Fruit fly (Drosophila melanogaster) whole organism, embryonic: ENCODE results near the gene CG17202.

Experiments used
- CG10209 ChIP-seq: fragments of 200-800 bp; sonication (Bioruptor generic); optimal IDR thresholded peaks from 3 replicates; lab custom pipeline; 2017; ENCODE audit warnings: missing biosample characterization, mild to moderate bottlenecking, missing genetic modification characterization, missing genetic modification reagents
- CG10267 ChIP-seq: fragments of 200-800 bp; sonication (Bioruptor generic); optimal IDR thresholded peaks from 2 replicates; lab custom pipeline; 2018; ENCODE audit warnings: missing biosample characterization, mild to moderate bottlenecking, missing genetic modification characterization, moderate library complexity
- CG10366 ChIP-seq: fragments of 200-800 bp; sonication (Bioruptor generic); IDR thresholded peaks from 2 replicates; pipeline ENCODE4 v1.3.6; 2022; ENCODE audit warnings: missing biosample characterization, missing genetic modification characterization
- CG11696 ChIP-seq: fragments of 200-800 bp; sonication (Bioruptor generic); IDR thresholded peaks from 2 replicates; pipeline ENCODE4 v1.3.6; 2022; ENCODE audit warnings: missing biosample characterization, missing genetic modification characterization
- CG12071 ChIP-seq: fragments of 200-800 bp; sonication (Bioruptor generic); optimal IDR thresholded peaks from 3 replicates; lab custom pipeline; 2018; ENCODE audit warnings: missing biosample characterization, mild to moderate bottlenecking, missing genetic modification characterization
- CG13894 ChIP-seq: fragments of 200-800 bp; sonication (Bioruptor generic); optimal IDR thresholded peaks from 3 replicates; lab custom pipeline; 2018; ENCODE audit warnings: missing biosample characterization, mild to moderate bottlenecking, missing genetic modification characterization, moderate library complexity
- CG14965 ChIP-seq: fragments of 200-800 bp; sonication (Bioruptor generic); optimal IDR thresholded peaks from 2 replicates; lab custom pipeline; 2016; ENCODE audit warnings: missing biosample characterization, missing genetic modification characterization, borderline replicate concordance
- CG15269 ChIP-seq: fragments of 200-800 bp; sonication (Bioruptor generic); optimal IDR thresholded peaks from 2 replicates; lab custom pipeline; 2018; ENCODE audit warnings: missing biosample characterization, mild to moderate bottlenecking, missing genetic modification characterization, moderate library complexity
- CG16813 ChIP-seq: fragments of 200-800 bp; sonication (Bioruptor generic); IDR thresholded peaks from 3 replicates; pipeline ENCODE4 v1.3.6; 2022; ENCODE audit warnings: missing biosample characterization, missing genetic modification characterization; ENCODE audit not compliant: partially characterized antibody
- CG16863 ChIP-seq: fragments of 200-800 bp; sonication (Bioruptor generic); optimal IDR thresholded peaks from 3 replicates; lab custom pipeline; 2016; ENCODE audit warnings: missing biosample characterization, missing genetic modification characterization
- CG17361 ChIP-seq: fragments of 200-800 bp; sonication (Bioruptor generic); IDR thresholded peaks from 3 replicates; pipeline ENCODE4 v1.3.6; 2022; ENCODE audit warnings: missing biosample characterization, missing genetic modification characterization
- CG2129 ChIP-seq: fragments of 200-800 bp; sonication (Bioruptor generic); IDR thresholded peaks from 2 replicates; pipeline ENCODE4 v1.3.6; 2022; ENCODE audit warnings: missing biosample characterization, missing genetic modification characterization; ENCODE audit not compliant: partially characterized antibody
- CG31365 ChIP-seq: fragments of 200-800 bp; sonication (Bioruptor generic); optimal IDR thresholded peaks from 2 replicates; lab custom pipeline; 2018; ENCODE audit warnings: missing biosample characterization, mild to moderate bottlenecking, missing genetic modification characterization
- CG3407 ChIP-seq: fragments of 200-800 bp; sonication (Bioruptor generic); optimal IDR thresholded peaks from 2 replicates; lab custom pipeline; 2018; ENCODE audit warnings: missing biosample characterization, mild to moderate bottlenecking, missing genetic modification characterization
- CG4282 ChIP-seq: fragments of 200-800 bp; sonication (Bioruptor generic); optimal IDR thresholded peaks from 2 replicates; lab custom pipeline; 2016; ENCODE audit warnings: missing biosample characterization, missing genetic modification characterization
- CG4328 ChIP-seq: fragments of 200-800 bp; sonication (Bioruptor generic); optimal IDR thresholded peaks from 3 replicates; lab custom pipeline; 2017; ENCODE audit warnings: missing biosample characterization, missing genetic modification reagents, missing genetic modification characterization
- CG5953 ChIP-seq: fragments of 200-800 bp; sonication (Bioruptor generic); IDR thresholded peaks from 2 replicates; pipeline ENCODE4 v1.3.6; 2022; ENCODE audit warnings: missing biosample characterization, missing genetic modification characterization
- CG6254 ChIP-seq: fragments of 200-800 bp; sonication (Bioruptor generic); optimal IDR thresholded peaks from 3 replicates; lab custom pipeline; 2017; ENCODE audit warnings: mild to moderate bottlenecking, missing biosample characterization, missing genetic modification reagents, missing genetic modification characterization
- CG8388 ChIP-seq: fragments of 200-800 bp; sonication (Bioruptor generic); optimal IDR thresholded peaks from 2 replicates; lab custom pipeline; 2019; ENCODE audit warnings: missing biosample characterization, mild to moderate bottlenecking, missing genetic modification characterization, moderate library complexity
- CG8924 ChIP-seq: fragments of 200-800 bp; optimal IDR thresholded peaks from 3 replicates; lab custom pipeline; 2019; ENCODE audit warnings: missing biosample characterization, mild to moderate bottlenecking, missing genetic modification characterization, moderate library complexity
- Dad ChIP-seq: fragments of 200-800 bp; sonication (Bioruptor generic); optimal IDR thresholded peaks from 3 replicates; lab custom pipeline; 2016; ENCODE audit warnings: missing biosample characterization, missing genetic modification characterization
- Jarid2 ChIP-seq: fragments of 200-800 bp; sonication (Bioruptor generic); optimal IDR thresholded peaks from 3 replicates; lab custom pipeline; 2017; ENCODE audit warnings: mild to moderate bottlenecking, missing biosample characterization, missing genetic modification reagents, missing genetic modification characterization
- Max ChIP-seq: fragments of 200-800 bp; sonication (Bioruptor generic); optimal IDR thresholded peaks from 2 replicates; lab custom pipeline; 2016; ENCODE audit warnings: missing biosample characterization, mild to moderate bottlenecking, missing genetic modification characterization
- Mes4 ChIP-seq: fragments of 200-800 bp; sonication (Bioruptor generic); optimal IDR thresholded peaks from 2 replicates; lab custom pipeline; 2016; ENCODE audit warnings: missing biosample characterization, missing genetic modification characterization
- NC2β ChIP-seq: fragments of 200-800 bp; sonication (Bioruptor generic); optimal IDR thresholded peaks from 2 replicates; lab custom pipeline; 2016; ENCODE audit warnings: missing biosample characterization, missing genetic modification characterization
- NFAT ChIP-seq: fragments of 200-800 bp; sonication (Bioruptor generic); IDR thresholded peaks from 2 replicates; pipeline ENCODE4 v1.3.6; 2022; ENCODE audit warnings: missing biosample characterization, missing genetic modification characterization
- NK7.1 ChIP-seq: fragments of 200-800 bp; sonication (Bioruptor generic); optimal IDR thresholded peaks from 3 replicates; lab custom pipeline; 2016; ENCODE audit warnings: missing biosample characterization, missing genetic modification characterization
- PHDP ChIP-seq: fragments of 200-800 bp; sonication (Bioruptor generic); optimal IDR thresholded peaks from 3 replicates; lab custom pipeline; 2018; ENCODE audit warnings: missing biosample characterization, mild to moderate bottlenecking, missing genetic modification characterization, moderate library complexity
- Scr ChIP-seq: fragments of 200-800 bp; sonication (Bioruptor generic); IDR thresholded peaks from 2 replicates; pipeline ENCODE4 v1.3.6; 2022; ENCODE audit warnings: missing biosample characterization, missing genetic modification characterization; ENCODE audit not compliant: partially characterized antibody
- Ssrp ChIP-seq: fragments of 200-800 bp; sonication (Bioruptor generic); optimal IDR thresholded peaks from 2 replicates; lab custom pipeline; 2018; ENCODE audit warnings: missing biosample characterization, mild to moderate bottlenecking, missing genetic modification characterization, moderate library complexity
- Stat92E ChIP-seq, 3 experiments: fragments of >200 bp in 2 of 3; fragments of 200-800 bp in 1 of 3; sonication (Bioruptor generic) in 1 of 3; optimal IDR thresholded peaks; 2 replicates each; lab custom pipeline; 2017 to 2019; ENCODE audit warnings: missing biosample characterization in 3 of 3, missing genetic modification characterization in 3 of 3, mild to moderate bottlenecking in 1 of 3, moderate library complexity in 1 of 3
- ato ChIP-seq: fragments of 200-800 bp; sonication (Bioruptor generic); IDR thresholded peaks from 2 replicates; pipeline ENCODE4 v1.3.6; 2022; ENCODE audit warnings: missing biosample characterization, missing genetic modification characterization; ENCODE audit not compliant: partially characterized antibody
- az2 ChIP-seq: fragments of 200-800 bp; sonication (Bioruptor generic); optimal IDR thresholded peaks from 3 replicates; lab custom pipeline; 2016; ENCODE audit warnings: missing biosample characterization, missing genetic modification characterization
- bcd ChIP-seq: fragments of 200-800 bp; sonication (Bioruptor generic); optimal IDR thresholded peaks from 2 replicates; lab custom pipeline; 2017; ENCODE audit warnings: missing biosample characterization, mild to moderate bottlenecking, missing genetic modification characterization
- fd102C ChIP-seq: fragments of 200-800 bp; sonication (Bioruptor generic); optimal IDR thresholded peaks from 2 replicates; lab custom pipeline; 2018; ENCODE audit warnings: missing biosample characterization, mild to moderate bottlenecking, missing genetic modification characterization, moderate library complexity
- fu2 ChIP-seq: fragments of 200-800 bp; sonication (Bioruptor generic); optimal IDR thresholded peaks from 2 replicates; lab custom pipeline; 2016; ENCODE audit warnings: missing biosample characterization, missing genetic modification characterization
- gem ChIP-seq: fragments of 200-800 bp; sonication (Bioruptor generic); optimal IDR thresholded peaks from 2 replicates; lab custom pipeline; 2019; ENCODE audit warnings: missing biosample characterization, mild to moderate bottlenecking, missing genetic modification characterization, moderate library complexity
- gt ChIP-seq: fragments of 200-800 bp; sonication (Bioruptor generic); IDR thresholded peaks from 2 replicates; pipeline ENCODE4 v1.3.6; 2022; ENCODE audit warnings: missing biosample characterization, missing genetic modification characterization
- hth ChIP-seq: fragments of >200 bp; optimal IDR thresholded peaks from 2 replicates; lab custom pipeline; 2017; ENCODE audit warnings: inconsistent platforms
- ind ChIP-seq: fragments of 200-800 bp; sonication (Bioruptor generic); optimal IDR thresholded peaks from 3 replicates; lab custom pipeline; 2016; ENCODE audit warnings: missing biosample characterization, missing genetic modification characterization
- kah ChIP-seq: fragments of 200-800 bp; sonication (Bioruptor generic); optimal IDR thresholded peaks from 2 replicates; lab custom pipeline; 2018; ENCODE audit warnings: missing biosample characterization, mild to moderate bottlenecking, missing genetic modification characterization
- ken ChIP-seq: fragments of 200-800 bp; sonication (Bioruptor generic); IDR thresholded peaks from 3 replicates; pipeline ENCODE4 v1.3.6; 2022; ENCODE audit warnings: missing biosample characterization, missing genetic modification characterization
- nom ChIP-seq: fragments of 200-800 bp; sonication (Bioruptor generic); optimal IDR thresholded peaks from 2 replicates; lab custom pipeline; 2017; ENCODE audit warnings: missing biosample characterization, missing genetic modification characterization, mild to moderate bottlenecking, moderate library complexity, missing genetic modification reagents
- org-1 ChIP-seq: fragments of 200-800 bp; sonication (Bioruptor generic); optimal IDR thresholded peaks from 2 replicates; lab custom pipeline; 2017; ENCODE audit warnings: missing biosample characterization, missing genetic modification characterization
- pb ChIP-seq: fragments of 200-800 bp; sonication (Bioruptor generic); optimal IDR thresholded peaks from 3 replicates; lab custom pipeline; 2016; ENCODE audit warnings: missing biosample characterization, missing genetic modification characterization
- pum ChIP-seq: fragments of 200-800 bp; sonication (Bioruptor generic); optimal IDR thresholded peaks from 2 replicates; lab custom pipeline; 2016; ENCODE audit warnings: missing biosample characterization, missing genetic modification characterization
- ro ChIP-seq: fragments of 200-800 bp; sonication (Bioruptor generic); IDR thresholded peaks from 2 replicates; pipeline ENCODE4 v1.3.6; 2022; ENCODE audit warnings: missing biosample characterization, missing genetic modification characterization
- sd ChIP-seq: fragments of 200-800 bp; sonication (Bioruptor generic); optimal IDR thresholded peaks from 3 replicates; lab custom pipeline; 2018; ENCODE audit warnings: missing biosample characterization, mild to moderate bottlenecking, missing genetic modification characterization, moderate library complexity
- toy ChIP-seq: fragments of 200-800 bp; sonication (Bioruptor generic); IDR thresholded peaks from 2 replicates; pipeline ENCODE4 v1.3.6; 2022; ENCODE audit warnings: missing biosample characterization, missing genetic modification characterization
- tup ChIP-seq: fragments of 200-800 bp; sonication (Bioruptor generic); optimal IDR thresholded peaks from 2 replicates; lab custom pipeline; 2016; ENCODE audit warnings: missing biosample characterization, mild to moderate bottlenecking, missing genetic modification characterization, moderate library complexity

CG17202 gene

dm6 chr3R:12422379-12422975, at the start of gene CG17202, which contains the start of gene Scgbeta (continued):
- no peak for TF ChIP-seq CG8388 (GFP tag; lab: Kevin White, UChicago)
- TF ChIP-seq NFAT (GFP tag; lab: Robert Waterston, UW): no peak
- TF ChIP-seq CG3407: no peak
- TF ChIP-seq gt: no peak
- peak; percentile 23 for TF ChIP-seq Max (GFP tag; lab: Kevin White, UChicago)
- TF ChIP-seq CG12071 (GFP tag; lab: Kevin White, UChicago): no peak
- no peak for TF ChIP-seq PHDP (tag; lab: Kevin White, UChicago)
- no peak for TF ChIP-seq sd (tag; lab: Kevin White, UChicago)
- no peak for TF ChIP-seq CG5953 (GFP tag; lab: Robert Waterston, UW)
- no peak for TF ChIP-seq CG11696
- no peak for TF ChIP-seq az2 (GFP tag; lab: Kevin White, UChicago)
- no peak for TF ChIP-seq CG16813 (GFP tag; lab: Robert Waterston, UW)
- TF ChIP-seq fu2 (GFP tag; lab: Kevin White, UChicago): peak; percentile 38
- no peak for TF ChIP-seq tup (GFP tag; lab: Kevin White, UChicago)
- TF ChIP-seq CG4282: no peak
- no peak for TF ChIP-seq pum (GFP tag; lab: Kevin White, UChicago)
- TF ChIP-seq hth (lab: Kevin White, UChicago): no peak
- no peak for TF ChIP-seq gem (tag; lab: Kevin White, UChicago)
- TF ChIP-seq Mes4 (GFP tag; lab: Kevin White, UChicago): no peak
- TF ChIP-seq CG16863: no peak
- TF ChIP-seq CG17361 (GFP tag; lab: Robert Waterston, UW): no peak
- no peak for TF ChIP-seq ken (GFP tag; lab: Robert Waterston, UW)
- no peak for TF ChIP-seq toy
- no peak for TF ChIP-seq CG2129
- no peak for TF ChIP-seq CG6254 (GFP tag; lab: Kevin White, UChicago)
- TF ChIP-seq CG31365 (tag; lab: Kevin White, UChicago): no peak
- no peak for TF ChIP-seq pb (GFP tag; lab: Kevin White, UChicago)
- no peak for TF ChIP-seq CG10209 (GFP tag; lab: Kevin White, UChicago)
- TF ChIP-seq NK7.1 (GFP tag; lab: Kevin White, UChicago): no peak
- no peak for TF ChIP-seq Jarid2 (GFP tag; lab: Kevin White, UChicago)
- no peak for TF ChIP-seq CG15269
- TF ChIP-seq kah (GFP tag; lab: Kevin White, UChicago): no peak
- TF ChIP-seq CG8924 (tag; lab: Kevin White, UChicago): no peak
- no peak for TF ChIP-seq CG13894 (tag; lab: Kevin White, UChicago)
- no peak for TF ChIP-seq org-1 (GFP tag; lab: Kevin White, UChicago)
- TF ChIP-seq bcd: no peak
- no peak for TF ChIP-seq CG10267
- TF ChIP-seq CG14965 (GFP tag; lab: Kevin White, UChicago): no peak
- no peak for TF ChIP-seq ro (GFP tag; lab: Robert Waterston, UW)
- no peak for TF ChIP-seq CG10366 (GFP tag; lab: Robert Waterston, UW)
- no peak for TF ChIP-seq Scr (GFP tag; lab: Robert Waterston, UW)
- TF ChIP-seq NC2β (GFP tag; lab: Kevin White, UChicago): no peak
- TF ChIP-seq nom (GFP tag; lab: Kevin White, UChicago): no peak
- TF ChIP-seq fd102C: no peak
- TF ChIP-seq Dad (GFP tag; lab: Kevin White, UChicago): no peak
- TF ChIP-seq Stat92E (GFP tag; optimal IDR thresholded peaks at IDR 0.05; lab: Kevin White, UChicago): no peak
- no peak for TF ChIP-seq ato
- no peak for TF ChIP-seq CG4328 (GFP tag; lab: Kevin White, UChicago)
- TF ChIP-seq ind (GFP tag; lab: Kevin White, UChicago): no peak
- no peak for TF ChIP-seq Ssrp
